Fruit fly (Drosophila melanogaster) whole organism, wandering third instar larva: Measurements from ENCODE around the gene Pnn.
A peak's percentile ranks its signal among the peaks of the same experiment; 100 is the strongest.

Source experiments
- Abd-B ChIP-seq: fragments of >200 bp; optimal IDR thresholded peaks from 2 replicates; lab custom pipeline; 2017; ENCODE audit warnings: missing biosample characterization, missing genetic modification characterization
- Dfd ChIP-seq: fragments of >200 bp; optimal IDR thresholded peaks from 2 replicates; lab custom pipeline; 2017; ENCODE audit warnings: missing biosample characterization, missing genetic modification characterization
- OdsH ChIP-seq: fragments of 200-800 bp; sonication (Bioruptor generic); optimal IDR thresholded peaks from 2 replicates; lab custom pipeline; 2016; ENCODE audit warnings: missing biosample characterization, mild to moderate bottlenecking, missing genetic modification characterization
- br ChIP-seq: fragments of 200-800 bp; sonication (Bioruptor generic); optimal IDR thresholded peaks from 2 replicates; lab custom pipeline; 2016; ENCODE audit warnings: missing biosample characterization, missing genetic modification characterization
- rgr ChIP-seq: fragments of 200-800 bp; sonication (Bioruptor generic); optimal IDR thresholded peaks from 3 replicates; lab custom pipeline; 2016; ENCODE audit warnings: missing biosample characterization, mild to moderate bottlenecking, missing genetic modification characterization
- tai ChIP-seq: sonication (Bioruptor generic); optimal IDR thresholded peaks from 2 replicates; lab custom pipeline; 2016; ENCODE audit warnings: missing biosample characterization, missing genetic modification characterization

dm6 chr3R:9701148-9701703 lies 39.5 kb upstream of the Pnn start:
- TF ChIP-seq Dfd (GFP tag; lab: Kevin White, UChicago) (no peak), br (GFP tag; lab: Kevin White, UChicago) (no peak), OdsH (GFP tag; lab: Kevin White, UChicago) (peak; percentile 56), Abd-B (GFP tag; lab: Kevin White, UChicago) (no peak), tai (GFP tag; lab: Kevin White, UChicago) (no peak), rgr (peak; percentile 62)
